Worm (Caenorhabditis elegans) whole organism, L1 larva: ENCODE data around the gene samp-1.

Experiments used
- C04F5.9 ChIP-seq: sonication (generic microtip); optimal IDR thresholded peaks from 2 replicates; lab custom pipeline; 2016; ENCODE audit warnings: missing genetic modification characterization, missing compliant biosample characterization
- C34B4.2 ChIP-seq: sonication (generic microtip); optimal IDR thresholded peaks from 2 replicates; lab custom pipeline; 2017; ENCODE audit warnings: mild to moderate bottlenecking, missing genetic modification characterization, missing compliant biosample characterization
- F16B12.6 ChIP-seq: fragments of 150-350 bp; optimal IDR thresholded peaks from 2 replicates; lab custom pipeline; 2014; ENCODE audit warnings: missing biosample characterization, missing genetic modification characterization
- Y116A8C.19 ChIP-seq: sonication (generic microtip); optimal IDR thresholded peaks from 2 replicates; lab custom pipeline; 2016; ENCODE audit warnings: missing compliant biosample characterization, missing genetic modification characterization, borderline replicate concordance
- aha-1 ChIP-seq: fragments of 150-350 bp; optimal IDR thresholded peaks from 2 replicates; lab custom pipeline; 2014; ENCODE audit warnings: missing biosample characterization, missing genetic modification characterization
- alr-1 ChIP-seq: fragments of 200-800 bp; sonication (Bioruptor generic); optimal IDR thresholded peaks from 2 replicates; lab custom pipeline; 2018; ENCODE audit warnings: borderline replicate concordance, mild to moderate bottlenecking, missing genetic modification characterization, missing compliant biosample characterization
- ama-1 ChIP-seq: fragments of 150-350 bp; optimal IDR thresholded peaks from 2 replicates; lab custom pipeline; 2014
- ceh-82 ChIP-seq, 3 experiments: fragments of 150-350 bp in 1 of 3; sonication (generic microtip) in 2 of 3; optimal IDR thresholded peaks; 2 replicates each; lab custom pipeline; 2014 to 2017; ENCODE audit warnings: missing biosample characterization in 3 of 3, missing genetic modification characterization in 3 of 3
- ceh-88 ChIP-seq: fragments of 200-800 bp; sonication (Bioruptor generic); IDR thresholded peaks from 2 replicates; pipeline ENCODE4 v1.3.6; 2022; ENCODE audit warnings: missing genetic modification characterization, missing compliant biosample characterization
- dpl-1 ChIP-seq, 3 experiments: fragments of 150-350 bp in 2 of 3; sonication (generic microtip) in 1 of 3; optimal IDR thresholded peaks; 2 replicates each; lab custom pipeline; 2014 to 2017; ENCODE audit warnings: missing biosample characterization in 3 of 3, missing genetic modification characterization in 3 of 3, missing genetic modification reagents in 3 of 3
- efl-1 ChIP-seq, 4 experiments: fragments of 150-350 bp; optimal IDR thresholded peaks in 3 of 4; peaks in 1 of 4; 1 replicate in 1 of 4; 2 replicates in 3 of 4; lab custom pipeline; 2014; ENCODE audit warnings: missing biosample characterization in 2 of 4, missing genetic modification characterization in 2 of 4, missing genetic modification reagents in 2 of 4
- efl-3 ChIP-seq: fragments of 200-800 bp; sonication (Bioruptor generic); optimal IDR thresholded peaks from 2 replicates; lab custom pipeline; 2018; ENCODE audit warnings: mild to moderate bottlenecking, missing genetic modification characterization, missing compliant biosample characterization
- egl-13 ChIP-seq: sonication (generic microtip); optimal IDR thresholded peaks from 2 replicates; lab custom pipeline; 2016; ENCODE audit warnings: missing genotype, missing genetic modification reagents, missing genetic modification characterization, missing compliant biosample characterization
- egl-27 ChIP-seq, 2 experiments: fragments of 150-350 bp in 1 of 2; sonication (generic microtip); optimal IDR thresholded peaks; 3 replicates each; lab custom pipeline; 2017 to 2018; ENCODE audit warnings: missing biosample characterization in 2 of 2, missing genetic modification characterization in 2 of 2, missing genetic modification reagents in 2 of 2
- elt-2 ChIP-seq: sonication (generic microtip); optimal IDR thresholded peaks from 2 replicates; lab custom pipeline; 2016; ENCODE audit warnings: missing genetic modification characterization, mild to moderate bottlenecking, inconsistent platforms, missing compliant biosample characterization, missing genetic modification reagents
- fkh-10 ChIP-seq: sonication (generic microtip); optimal IDR thresholded peaks from 2 replicates; lab custom pipeline; 2017; ENCODE audit warnings: missing biosample characterization, missing genetic modification reagents, missing genetic modification characterization
- fkh-4 ChIP-seq: sonication (generic microtip); optimal IDR thresholded peaks from 2 replicates; lab custom pipeline; 2016; ENCODE audit warnings: missing compliant biosample characterization, missing genetic modification characterization, borderline replicate concordance
- fkh-8 ChIP-seq: sonication (generic microtip); optimal IDR thresholded peaks from 2 replicates; lab custom pipeline; 2016; ENCODE audit warnings: mild to moderate bottlenecking, missing genetic modification characterization, missing compliant biosample characterization
- fos-1 ChIP-seq: fragments of 150-350 bp; optimal IDR thresholded peaks from 2 replicates; lab custom pipeline; 2014; ENCODE audit warnings: missing biosample characterization, missing genetic modification characterization
- grh-1 ChIP-seq: fragments of 200-800 bp; sonication (Bioruptor generic); IDR thresholded peaks from 2 replicates; pipeline ENCODE4 v1.3.6; 2022; ENCODE audit warnings: missing genetic modification reagents, missing genetic modification characterization, missing compliant biosample characterization
- hlh-4 ChIP-seq: sonication (generic microtip); optimal IDR thresholded peaks from 2 replicates; lab custom pipeline; 2016; ENCODE audit warnings: mild to moderate bottlenecking, missing genetic modification characterization, missing compliant biosample characterization
- irx-1 ChIP-seq: sonication (generic microtip); optimal IDR thresholded peaks from 2 replicates; lab custom pipeline; 2016; ENCODE audit warnings: missing genetic modification characterization, missing compliant biosample characterization
- isw-1 ChIP-seq: fragments of 200-800 bp; sonication (Bioruptor generic); IDR thresholded peaks from 2 replicates; pipeline ENCODE4 v1.3.6; 2022; ENCODE audit warnings: missing genetic modification characterization, missing compliant biosample characterization
- jun-1 ChIP-seq: fragments of 150-350 bp; optimal IDR thresholded peaks from 2 replicates; lab custom pipeline; 2014; ENCODE audit warnings: missing biosample characterization, missing genetic modification reagents, missing genetic modification characterization
- lin-35 ChIP-seq, 2 experiments: fragments of 150-350 bp; optimal IDR thresholded peaks; 2 replicates each; lab custom pipeline; 2014; ENCODE audit warnings: missing biosample characterization in 2 of 2, missing genetic modification characterization in 2 of 2, missing genetic modification reagents in 2 of 2
- lsy-2 ChIP-seq, 2 experiments: fragments of 150-350 bp; optimal IDR thresholded peaks; 2 replicates each; lab custom pipeline; 2014; ENCODE audit warnings: missing biosample characterization in 2 of 2, missing genetic modification characterization in 2 of 2
- mdl-1 ChIP-seq, 2 experiments: fragments of 150-350 bp; optimal IDR thresholded peaks; 2 replicates each; lab custom pipeline; 2014 to 2017; ENCODE audit warnings: missing biosample characterization in 2 of 2, missing genetic modification characterization in 2 of 2, inconsistent platforms in 1 of 2
- nhr-12 ChIP-seq: sonication (generic microtip); optimal IDR thresholded peaks from 2 replicates; lab custom pipeline; 2017; ENCODE audit warnings: missing biosample characterization, missing genetic modification characterization
- nhr-19 ChIP-seq: fragments of 200-800 bp; sonication (Bioruptor generic); conservative IDR thresholded peaks from 2 replicates; pipeline ENCODE4 v1.3.6; 2022; ENCODE audit warnings: missing genetic modification characterization, missing compliant biosample characterization
- nhr-20 ChIP-seq: sonication (generic microtip); optimal IDR thresholded peaks from 2 replicates; lab custom pipeline; 2016; ENCODE audit warnings: mild to moderate bottlenecking, missing genetic modification characterization, missing compliant biosample characterization
- nhr-237 ChIP-seq: fragments of 150-350 bp; optimal IDR thresholded peaks from 2 replicates; lab custom pipeline; 2014; ENCODE audit warnings: missing biosample characterization, missing genetic modification characterization
- nhr-76 ChIP-seq: sonication (generic microtip); optimal IDR thresholded peaks from 2 replicates; lab custom pipeline; 2017; ENCODE audit warnings: missing biosample characterization, missing genetic modification characterization
- nhr-84 ChIP-seq: sonication (generic microtip); optimal IDR thresholded peaks from 2 replicates; lab custom pipeline; 2017; ENCODE audit warnings: missing biosample characterization, missing genetic modification characterization
- nhr-90 ChIP-seq: sonication (generic microtip); optimal IDR thresholded peaks from 2 replicates; lab custom pipeline; 2016; ENCODE audit warnings: mild to moderate bottlenecking, missing genetic modification characterization, missing compliant biosample characterization; ENCODE audit not compliant: poor library complexity
- rnt-1 ChIP-seq: sonication (generic microtip); optimal IDR thresholded peaks from 2 replicates; lab custom pipeline; 2016; ENCODE audit warnings: mild to moderate bottlenecking, missing genetic modification characterization, moderate library complexity, missing compliant biosample characterization
- snu-23 ChIP-seq: sonication (generic microtip); optimal IDR thresholded peaks from 2 replicates; lab custom pipeline; 2016; ENCODE audit warnings: missing genetic modification characterization, missing compliant biosample characterization
- sptf-1 ChIP-seq: fragments of 150-350 bp; optimal IDR thresholded peaks from 2 replicates; lab custom pipeline; 2014; ENCODE audit warnings: missing biosample characterization, missing genetic modification characterization
- sup-37 ChIP-seq: fragments of 200-800 bp; sonication (Bioruptor generic); optimal IDR thresholded peaks from 2 replicates; lab custom pipeline; 2018; ENCODE audit warnings: mild to moderate bottlenecking, missing genetic modification characterization, missing compliant biosample characterization
- tbx-2 ChIP-seq: sonication (generic microtip); optimal IDR thresholded peaks from 2 replicates; lab custom pipeline; 2016; ENCODE audit warnings: missing genetic modification characterization, missing compliant biosample characterization
- tlp-1 ChIP-seq: fragments of 150-350 bp; optimal IDR thresholded peaks from 2 replicates; lab custom pipeline; 2014; ENCODE audit warnings: missing biosample characterization, missing genetic modification characterization
- unc-30 ChIP-seq: sonication (generic microtip); optimal IDR thresholded peaks from 2 replicates; lab custom pipeline; 2017; ENCODE audit warnings: missing biosample characterization, missing genetic modification characterization
- unc-86 ChIP-seq: sonication (generic microtip); optimal IDR thresholded peaks from 2 replicates; lab custom pipeline; 2016; ENCODE audit warnings: missing genetic modification characterization, missing compliant biosample characterization
- unc-98 ChIP-seq: fragments of 200-800 bp; sonication (Bioruptor generic); IDR thresholded peaks from 2 replicates; pipeline ENCODE4 v1.3.6; 2022; ENCODE audit warnings: missing genetic modification characterization, missing compliant biosample characterization
- vab-15 ChIP-seq: sonication (generic microtip); optimal IDR thresholded peaks from 2 replicates; lab custom pipeline; 2017; ENCODE audit warnings: missing genotype, mild to moderate bottlenecking, missing genetic modification characterization, missing compliant biosample characterization
- xbp-1 ChIP-seq: sonication (generic microtip); optimal IDR thresholded peaks from 2 replicates; lab custom pipeline; 2016; ENCODE audit warnings: missing genetic modification characterization, missing compliant biosample characterization
- ztf-11 ChIP-seq, 2 experiments: sonication (generic microtip); optimal IDR thresholded peaks; 2 replicates each; lab custom pipeline; 2016 to 2017; ENCODE audit warnings: missing genetic modification characterization in 2 of 2, missing biosample characterization in 1 of 2, missing compliant biosample characterization in 1 of 2
- ztf-4 ChIP-seq: fragments of 150-350 bp; optimal IDR thresholded peaks from 2 replicates; lab custom pipeline; 2014; ENCODE audit warnings: missing biosample characterization, missing genetic modification characterization

Gene samp-1

DNA sequence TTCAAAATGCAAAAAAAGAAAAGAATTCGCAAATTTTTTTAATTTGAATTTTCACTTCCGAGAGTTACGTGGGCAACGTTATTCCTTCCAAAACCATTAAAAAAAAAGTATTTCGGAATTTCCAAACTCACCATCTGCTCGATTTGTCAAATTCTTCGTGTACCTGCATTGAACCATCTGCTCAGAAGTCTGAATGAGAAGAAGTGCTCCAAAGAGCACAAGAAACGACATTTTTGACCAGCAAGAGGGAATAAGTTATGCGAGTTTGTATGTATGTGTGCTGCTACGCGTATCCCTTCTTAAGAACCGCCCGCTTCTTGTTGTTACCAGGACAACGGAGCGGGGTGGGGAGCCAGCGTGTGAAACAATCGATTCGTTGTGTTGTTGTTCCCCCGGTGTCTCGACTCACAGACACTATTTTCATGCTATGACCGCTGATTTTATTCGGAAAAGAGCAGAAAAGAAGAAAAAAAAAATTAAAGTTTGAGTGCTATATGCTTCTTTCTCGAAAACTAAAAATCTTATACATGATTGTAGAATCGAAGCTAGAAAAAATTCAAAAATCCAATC lies 40.7 kb downstream of the samp-1 start, which contains the start of gene lgc-20:
Gene lgc-20 (minus strand): TSS at position 311 of the 570 bp plus-strand sequence.
- TF ChIP-seq efl-1 (optimal IDR thresholded peaks at IDR 0.05; lab: Kevin White, UChicago) = no peak
- TF ChIP-seq efl-1 (GFP tag; optimal IDR thresholded peaks at IDR 0.05 in 1 of 2; lab: Kevin White, UChicago) = peak in 1 of 2 experiments; percentile 78
- no peak for TF ChIP-seq elt-2
- peak; percentile 28 for TF ChIP-seq fkh-8 (tag; lab: Kevin White, UChicago)

DNA sequence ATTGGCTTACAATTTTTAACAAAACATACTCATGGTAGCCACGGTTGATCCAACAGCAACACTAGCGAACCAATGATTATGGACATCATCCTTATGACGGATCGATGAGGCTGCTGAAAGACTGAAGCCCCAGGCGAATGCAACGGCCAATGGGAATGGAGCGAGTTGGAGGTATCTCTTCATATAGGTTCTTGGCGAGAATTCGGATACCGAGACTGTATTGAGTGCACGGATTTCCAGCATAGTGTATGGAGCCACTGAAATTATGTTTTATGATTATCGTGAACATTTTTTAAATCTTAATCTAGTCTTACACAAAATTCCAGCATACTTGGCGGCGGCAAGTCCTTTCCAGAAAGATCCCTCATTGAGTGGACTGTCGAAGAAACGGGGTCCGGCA lies 41.9 kb downstream of the samp-1 start:
- TF ChIP-seq aha-1 = no peak
- no peak for TF ChIP-seq Y116A8C.19
- no peak for TF ChIP-seq nhr-76 (tag; lab: Kevin White, UChicago)
- TF ChIP-seq rnt-1 (tag; lab: Kevin White, UChicago) = no peak
- no peak for TF ChIP-seq unc-30 (tag; lab: Kevin White, UChicago)
- TF ChIP-seq isw-1 (GFP tag; lab: Robert Waterston, UW) = no peak
- TF ChIP-seq nhr-20 (tag; lab: Kevin White, UChicago) = no peak
- TF ChIP-seq fos-1 = no peak
- TF ChIP-seq grh-1 = no peak
- no peak for TF ChIP-seq fkh-10 (GFP tag; lab: Kevin White, UChicago)
- no peak for TF ChIP-seq egl-27 (tag; optimal IDR thresholded peaks at IDR 0.05; lab: Kevin White, UChicago)
- TF ChIP-seq irx-1 (tag; lab: Kevin White, UChicago) = no peak
- no peak for TF ChIP-seq jun-1 (tag; lab: Kevin White, UChicago)
- TF ChIP-seq fkh-4 (tag; lab: Kevin White, UChicago) = no peak
- no peak for TF ChIP-seq ama-1 (lab: Kevin White, UChicago)
- TF ChIP-seq unc-98 = no peak
- no peak for TF ChIP-seq mdl-1 (tag; optimal IDR thresholded peaks at IDR 0.05; lab: Kevin White, UChicago)
- TF ChIP-seq snu-23 (GFP tag; lab: Kevin White, UChicago) = no peak
- TF ChIP-seq ceh-82 (tag; optimal IDR thresholded peaks at IDR 0.05; lab: Kevin White, UChicago) = no peak
- TF ChIP-seq nhr-12 (tag; lab: Kevin White, UChicago) = no peak

DNA sequence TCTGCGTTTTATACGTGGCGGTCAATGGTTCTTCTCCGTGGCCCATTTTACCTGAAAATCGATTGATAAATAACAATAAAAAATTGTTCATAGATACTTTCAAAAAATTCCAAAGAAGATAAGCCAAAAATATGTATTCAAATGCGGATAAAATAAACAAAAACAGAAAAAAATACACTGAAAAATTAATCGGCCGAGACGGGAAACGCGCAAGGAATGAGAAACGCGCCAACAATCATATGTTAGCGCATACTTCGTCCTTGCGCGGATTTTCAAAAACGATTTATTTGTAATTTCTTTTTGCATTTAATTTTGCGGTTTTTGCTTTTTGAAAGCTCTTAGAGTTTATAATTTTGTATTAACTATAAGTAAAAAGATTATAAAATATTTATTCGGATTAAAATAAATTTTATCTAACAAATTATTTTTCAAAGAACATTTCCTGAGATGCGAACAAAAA lies 42.9 kb downstream of the samp-1 start, which contains the start of gene nduf-11:
Gene nduf-11 (minus strand): TSS at position 51 of the 460 bp plus-strand sequence.
- peak; percentile 87 for TF ChIP-seq nhr-90 (tag; lab: Kevin White, UChicago)
- TF ChIP-seq C34B4.2 (tag; lab: Kevin White, UChicago) = no peak
- TF ChIP-seq egl-13 = peak; percentile 56
- peak; percentile 89 for TF ChIP-seq nhr-19 (GFP tag; lab: Robert Waterston, UW)
- no peak for TF ChIP-seq nhr-84 (tag; lab: Kevin White, UChicago)
- TF ChIP-seq grh-1 = peak; percentile 90
- peak; percentile 63 for TF ChIP-seq F16B12.6 (tag; lab: Kevin White, UChicago)
- peak; percentile 43 for TF ChIP-seq fkh-4 (tag; lab: Kevin White, UChicago)
- no peak for TF ChIP-seq tlp-1 (tag; lab: Kevin White, UChicago)
- TF ChIP-seq hlh-4 = no peak
- peak; percentile 84 for TF ChIP-seq unc-86 (tag; lab: Kevin White, UChicago)
- TF ChIP-seq xbp-1 (tag; lab: Kevin White, UChicago) = peak; percentile 87
- no peak for TF ChIP-seq alr-1 (tag; lab: Kevin White, UChicago)
- TF ChIP-seq lsy-2 (tag; optimal IDR thresholded peaks at IDR 0.05; lab: Kevin White, UChicago) = peak; percentile 92 to 93
- TF ChIP-seq vab-15 = no peak
- peak; percentile 91 for TF ChIP-seq tbx-2 (tag; lab: Kevin White, UChicago)
- peak in 1 of 2 experiments; percentile 70 for TF ChIP-seq ztf-11 (tag; optimal IDR thresholded peaks at IDR 0.05; lab: Kevin White, UChicago)
- TF ChIP-seq dpl-1 (GFP tag; optimal IDR thresholded peaks at IDR 0.05; lab: Kevin White, UChicago) = peak; percentile 97 to 98 (median 97)
- TF ChIP-seq sptf-1 = no peak
- peak; percentile 70 for TF ChIP-seq sup-37
- peak; percentile 40; the same call in 1 of the 2 replicates for TF ChIP-seq ceh-88 (GFP tag; lab: Robert Waterston, UW)
- peak; percentile 62 for TF ChIP-seq jun-1 (tag; lab: Kevin White, UChicago)
- TF ChIP-seq snu-23 (GFP tag; lab: Kevin White, UChicago) = peak; percentile 91
- TF ChIP-seq nhr-12 (tag; lab: Kevin White, UChicago) = no peak
- TF ChIP-seq lin-35 (GFP tag; optimal IDR thresholded peaks at IDR 0.05; lab: Kevin White, UChicago) = peak; percentile 95 to 98
- TF ChIP-seq unc-30 (tag; lab: Kevin White, UChicago) = no peak
- peak; percentile 37 for TF ChIP-seq nhr-237 (tag; lab: Kevin White, UChicago)
- no peak for TF ChIP-seq Y116A8C.19
- peak; percentile 71 for TF ChIP-seq fkh-8 (tag; lab: Kevin White, UChicago)
- peak; percentile 74 for TF ChIP-seq elt-2
- peak; percentile 72 for TF ChIP-seq C04F5.9 (tag; lab: Kevin White, UChicago)
- TF ChIP-seq ztf-4 = peak; percentile 70
- peak; percentile 8 for TF ChIP-seq efl-3
- peak; percentile 69 for TF ChIP-seq ama-1 (lab: Kevin White, UChicago)
